Fruit fly (Drosophila melanogaster) whole organism, wandering third instar larva: Measurements from ENCODE around the gene RhoGAP5A.
A peak's percentile ranks its signal among the peaks of the same experiment; 100 is the strongest.

Experiments
- Abd-B ChIP-seq: fragments of >200 bp; optimal IDR thresholded peaks from 2 replicates; lab custom pipeline; 2017; ENCODE audit warnings: missing biosample characterization, missing genetic modification characterization
- CG32264 ChIP-seq: fragments of 200-800 bp; sonication (Bioruptor generic); optimal IDR thresholded peaks from 2 replicates; lab custom pipeline; 2016; ENCODE audit warnings: missing biosample characterization, missing genetic modification characterization
- CG9705 ChIP-seq: fragments of 200-800 bp; sonication (Bioruptor generic); optimal IDR thresholded peaks from 2 replicates; lab custom pipeline; 2018; ENCODE audit warnings: missing biosample characterization, mild to moderate bottlenecking, missing genetic modification characterization
- CrebA ChIP-seq: fragments of 200-800 bp; sonication (Bioruptor generic); optimal IDR thresholded peaks from 2 replicates; lab custom pipeline; 2016; ENCODE audit warnings: missing biosample characterization, mild to moderate bottlenecking, missing genetic modification characterization, borderline replicate concordance
- Dfd ChIP-seq: fragments of >200 bp; optimal IDR thresholded peaks from 2 replicates; lab custom pipeline; 2017; ENCODE audit warnings: missing biosample characterization, missing genetic modification characterization
- Dif ChIP-seq: fragments of 200-275, 200-300 bp; sonication (Bioruptor generic); optimal IDR thresholded peaks from 2 replicates; lab custom pipeline; 2018; ENCODE audit warnings: missing biosample characterization, missing genetic modification characterization; ENCODE audit not compliant: partially characterized antibody
- GATAd ChIP-seq: sonication (Bioruptor generic); optimal IDR thresholded peaks from 2 replicates; lab custom pipeline; 2016; ENCODE audit warnings: missing biosample characterization, missing genetic modification characterization
- HLH106 ChIP-seq: fragments of 200-800 bp; optimal IDR thresholded peaks from 3 replicates; lab custom pipeline; 2019; ENCODE audit warnings: missing biosample characterization, mild to moderate bottlenecking, missing genetic modification characterization, moderate library complexity
- Hnf4 ChIP-seq: fragments of 200-800 bp; sonication (Bioruptor generic); optimal IDR thresholded peaks from 2 replicates; lab custom pipeline; 2016; ENCODE audit warnings: missing biosample characterization, mild to moderate bottlenecking, missing genetic modification characterization
- Hr78 ChIP-seq: fragments of >200 bp; optimal IDR thresholded peaks from 2 replicates; lab custom pipeline; 2017; ENCODE audit warnings: missing biosample characterization, missing genetic modification characterization
- Hr83 ChIP-seq: fragments of 200-300 bp; sonication (Bioruptor generic); optimal IDR thresholded peaks from 2 replicates; lab custom pipeline; 2016; ENCODE audit warnings: missing biosample characterization, mild to moderate bottlenecking, missing genetic modification characterization, moderate library complexity; ENCODE audit not compliant: poor library complexity, severe bottlenecking
- Jra ChIP-seq: sonication (Bioruptor generic); optimal IDR thresholded peaks from 2 replicates; lab custom pipeline; 2016; ENCODE audit warnings: missing biosample characterization, missing genetic modification characterization
- Mio ChIP-seq: sonication (Bioruptor generic); optimal IDR thresholded peaks from 2 replicates; lab custom pipeline; 2016; ENCODE audit warnings: missing biosample characterization, missing genetic modification characterization
- Myc ChIP-seq: fragments of >200 bp; optimal IDR thresholded peaks from 2 replicates; lab custom pipeline; 2017
- N ChIP-seq: fragments of >200 bp; optimal IDR thresholded peaks from 2 replicates; lab custom pipeline; 2018; ENCODE audit warnings: missing biosample characterization, missing external identifiers, missing genetic modification characterization
- OdsH ChIP-seq: fragments of 200-800 bp; sonication (Bioruptor generic); optimal IDR thresholded peaks from 2 replicates; lab custom pipeline; 2016; ENCODE audit warnings: missing biosample characterization, mild to moderate bottlenecking, missing genetic modification characterization
- Rel ChIP-seq, 2 experiments: fragments of 200-800 bp; sonication (Bioruptor generic) in 1 of 2; optimal IDR thresholded peaks; 2 replicates in 1 of 2; 3 replicates in 1 of 2; lab custom pipeline; 2016 to 2019; ENCODE audit warnings: mild to moderate bottlenecking in 2 of 2, missing biosample characterization in 2 of 2, missing genetic modification characterization in 2 of 2, moderate library complexity in 1 of 2
- Sp1 ChIP-seq: fragments of 200-800 bp; sonication (Bioruptor generic); optimal IDR thresholded peaks from 3 replicates; lab custom pipeline; 2019; ENCODE audit warnings: missing biosample characterization, mild to moderate bottlenecking, missing genetic modification characterization, moderate library complexity
- Vsx2 ChIP-seq: fragments of 200-300, 225-300 bp; sonication (Bioruptor generic); optimal IDR thresholded peaks from 2 replicates; lab custom pipeline; 2018; ENCODE audit warnings: missing biosample characterization, missing genetic modification characterization; ENCODE audit not compliant: partially characterized antibody
- br ChIP-seq: fragments of 200-800 bp; sonication (Bioruptor generic); optimal IDR thresholded peaks from 2 replicates; lab custom pipeline; 2016; ENCODE audit warnings: missing biosample characterization, missing genetic modification characterization
- brk ChIP-seq: fragments of 200-800 bp; sonication (Bioruptor generic); optimal IDR thresholded peaks from 2 replicates; lab custom pipeline; 2016; ENCODE audit warnings: missing biosample characterization, mild to moderate bottlenecking, missing genetic modification characterization
- dl ChIP-seq, 2 experiments: fragments of 175-275, 200-275 bp in 1 of 2; fragments of 200-275 bp in 1 of 2; sonication (Bioruptor generic); optimal IDR thresholded peaks; lab custom pipeline; 2018; ENCODE audit warnings: mild to moderate bottlenecking in 2 of 2, missing biosample characterization in 2 of 2, missing genetic modification characterization in 2 of 2, moderate library complexity in 2 of 2; ENCODE audit not compliant: partially characterized antibody in 2 of 2, insufficient read depth in 1 of 2
- dmrt93B ChIP-seq: fragments of 200-800 bp; sonication (Bioruptor generic); optimal IDR thresholded peaks from 2 replicates; lab custom pipeline; 2018; ENCODE audit warnings: missing biosample characterization, mild to moderate bottlenecking, missing genetic modification characterization
- dsf ChIP-seq: sonication (Bioruptor generic); optimal IDR thresholded peaks from 2 replicates; lab custom pipeline; 2016; ENCODE audit warnings: missing biosample characterization, missing genetic modification characterization, borderline replicate concordance
- ey ChIP-seq: fragments of 200-800 bp; sonication (Bioruptor generic); optimal IDR thresholded peaks from 2 replicates; lab custom pipeline; 2016; ENCODE audit warnings: missing biosample characterization, missing genetic modification characterization
- foxo ChIP-seq, 2 experiments: fragments of 200-800 bp; sonication (Bioruptor generic); optimal IDR thresholded peaks; 2 replicates in 1 of 2; 3 replicates in 1 of 2; lab custom pipeline; 2016 to 2017; ENCODE audit warnings: missing biosample characterization in 2 of 2, missing genetic modification characterization in 2 of 2
- fru ChIP-seq: fragments of 200-800 bp; sonication (Bioruptor generic); optimal IDR thresholded peaks from 3 replicates; lab custom pipeline; 2016; ENCODE audit warnings: missing biosample characterization, mild to moderate bottlenecking, missing genetic modification characterization
- h ChIP-seq: fragments of 200-800 bp; sonication (Bioruptor generic); optimal IDR thresholded peaks from 3 replicates; lab custom pipeline; 2016; ENCODE audit warnings: missing biosample characterization, mild to moderate bottlenecking, missing genetic modification characterization
- jim ChIP-seq: fragments of 175-275, 200-325 bp; sonication (Bioruptor generic); optimal IDR thresholded peaks from 2 replicates; lab custom pipeline; 2016; ENCODE audit warnings: missing biosample characterization, mild to moderate bottlenecking, missing genetic modification characterization
- lola ChIP-seq: fragments of >200 bp; optimal IDR thresholded peaks from 2 replicates; lab custom pipeline; 2017; ENCODE audit warnings: missing biosample characterization, missing genetic modification characterization
- pan ChIP-seq: fragments of >200 bp; optimal IDR thresholded peaks from 2 replicates; lab custom pipeline; 2017
- psq ChIP-seq: fragments of 200-800 bp; sonication (Bioruptor generic); optimal IDR thresholded peaks from 3 replicates; lab custom pipeline; 2017; ENCODE audit warnings: missing biosample characterization, mild to moderate bottlenecking, missing genetic modification characterization, moderate library complexity
- rgr ChIP-seq: fragments of 200-800 bp; sonication (Bioruptor generic); optimal IDR thresholded peaks from 3 replicates; lab custom pipeline; 2016; ENCODE audit warnings: missing biosample characterization, mild to moderate bottlenecking, missing genetic modification characterization
- sage ChIP-seq: fragments of 200-800 bp; sonication (Bioruptor generic); optimal IDR thresholded peaks from 2 replicates; lab custom pipeline; 2016; ENCODE audit warnings: missing biosample characterization, mild to moderate bottlenecking, missing genetic modification characterization
- sv ChIP-seq: fragments of 200-800 bp; sonication (Bioruptor generic); optimal IDR thresholded peaks from 3 replicates; lab custom pipeline; 2016; ENCODE audit warnings: missing biosample characterization, missing genetic modification characterization
- tai ChIP-seq: sonication (Bioruptor generic); optimal IDR thresholded peaks from 2 replicates; lab custom pipeline; 2016; ENCODE audit warnings: missing biosample characterization, missing genetic modification characterization
- usp ChIP-seq: fragments of >200 bp; optimal IDR thresholded peaks from 2 replicates; lab custom pipeline; 2017; ENCODE audit warnings: missing biosample characterization, missing genetic modification characterization
- woc ChIP-seq: sonication (Bioruptor generic); optimal IDR thresholded peaks from 2 replicates; lab custom pipeline; 2016; ENCODE audit warnings: missing biosample characterization, mild to moderate bottlenecking, missing genetic modification characterization

RhoGAP5A gene

DNA sequence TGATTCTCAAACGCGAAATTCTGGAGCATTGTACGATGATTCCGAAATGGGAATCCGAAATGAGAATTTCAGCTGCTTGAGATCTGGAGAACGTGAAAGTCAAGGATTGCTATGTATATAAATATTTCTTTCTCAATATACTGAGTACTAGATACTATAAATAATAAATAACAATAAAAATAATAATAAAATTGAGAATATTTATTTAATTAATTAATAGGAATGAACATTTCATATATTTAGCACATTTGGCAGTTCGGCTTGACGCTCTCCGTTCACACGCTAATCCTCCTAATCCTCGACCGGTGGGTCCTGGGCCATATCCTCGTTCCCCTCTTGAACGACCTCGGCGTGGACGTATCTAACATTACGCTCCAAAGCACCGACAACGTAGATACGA is 4.2 kb downstream of the RhoGAP5A start, which contains the start of gene CG34435:
Gene CG34435 (minus strand): TSS at position 101 of the 400 bp plus-strand sequence.
- no peak for TF ChIP-seq Jra
- no peak for TF ChIP-seq Rel (GFP tag; optimal IDR thresholded peaks at IDR 0.05; lab: Kevin White, UChicago)
- TF ChIP-seq Rel (tag; optimal IDR thresholded peaks at IDR 0.05; lab: Kevin White, UChicago): no peak
- TF ChIP-seq OdsH: no peak
- no peak for TF ChIP-seq jim (GFP tag; lab: Kevin White, UChicago)
- TF ChIP-seq GATAd (GFP tag; lab: Kevin White, UChicago): no peak
- TF ChIP-seq h (GFP tag; lab: Kevin White, UChicago): no peak
- no peak for TF ChIP-seq Hr83 (GFP tag; lab: Kevin White, UChicago)
- TF ChIP-seq rgr (GFP tag; lab: Kevin White, UChicago): no peak
- no peak for TF ChIP-seq CG32264 (GFP tag; lab: Kevin White, UChicago)
- no peak for TF ChIP-seq pan (lab: Kevin White, UChicago)
- TF ChIP-seq lola: no peak
- no peak for TF ChIP-seq Dif
- TF ChIP-seq HLH106 (tag; lab: Kevin White, UChicago): no peak
- TF ChIP-seq Vsx2 (GFP tag; lab: Kevin White, UChicago): no peak

DNA sequence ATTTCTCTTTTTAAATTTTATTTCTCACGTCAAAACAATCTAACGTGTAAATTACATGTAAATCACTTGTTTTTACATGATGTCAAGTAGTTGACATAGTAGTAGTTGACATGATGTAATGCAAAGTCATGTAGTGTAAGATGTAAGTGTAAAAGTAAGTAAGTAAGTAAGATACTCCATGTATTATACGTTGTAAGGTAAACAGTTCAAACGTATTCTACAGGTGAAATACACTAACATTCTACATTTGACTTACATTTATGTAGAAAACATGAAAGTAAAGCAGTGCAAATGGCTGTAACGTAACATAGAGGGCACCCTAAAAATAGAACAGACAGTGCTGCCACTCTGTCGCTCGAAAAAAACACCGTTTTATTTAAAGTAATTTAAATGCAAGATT is 5.6 kb downstream of the RhoGAP5A start:
- TF ChIP-seq Dif (no peak), pan (lab: Kevin White, UChicago) (no peak), sv (no peak), dsf (GFP tag; lab: Kevin White, UChicago) (no peak), br (GFP tag; lab: Kevin White, UChicago) (no peak), usp (no peak), foxo (GFP tag; optimal IDR thresholded peaks at IDR 0.05; lab: Kevin White, UChicago) (no peak), jim (GFP tag; lab: Kevin White, UChicago) (no peak), Dfd (GFP tag; lab: Kevin White, UChicago) (no peak), CG9705 (GFP tag; lab: Kevin White, UChicago) (no peak), sage (no peak)

DNA sequence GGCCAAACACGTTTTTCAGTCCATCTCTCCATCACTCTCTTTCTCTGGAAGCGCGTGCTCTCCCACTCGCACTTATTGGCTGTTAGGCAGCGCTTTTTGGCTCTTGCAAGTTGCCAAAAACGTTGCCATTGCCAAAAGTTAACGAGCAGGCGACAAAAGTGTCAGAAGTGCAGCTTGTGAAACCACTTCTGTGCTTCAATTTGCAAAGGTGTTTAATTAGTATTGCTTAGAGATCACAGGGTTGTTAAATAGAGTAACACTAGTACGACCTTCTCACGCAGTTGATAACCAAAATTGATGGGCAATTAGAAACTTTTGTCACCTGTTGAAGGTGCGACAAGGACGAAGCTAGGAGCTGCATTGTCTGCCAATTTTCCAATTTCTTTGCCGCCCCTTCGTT is 10.1 kb downstream of the RhoGAP5A start:
- TF ChIP-seq N (no peak), Rel (GFP tag; optimal IDR thresholded peaks at IDR 0.05; lab: Kevin White, UChicago) (no peak), Rel (tag; optimal IDR thresholded peaks at IDR 0.05; lab: Kevin White, UChicago) (no peak), Jra (no peak), Hr78 (GFP tag; lab: Kevin White, UChicago) (no peak), HLH106 (tag; lab: Kevin White, UChicago) (peak; percentile 20), Dif (no peak), psq (GFP tag; lab: Kevin White, UChicago) (peak; percentile 27), woc (GFP tag; lab: Kevin White, UChicago) (no peak), CG32264 (GFP tag; lab: Kevin White, UChicago) (no peak), usp (no peak), sv (no peak), ey (peak; percentile 52), Vsx2 (GFP tag; lab: Kevin White, UChicago) (no peak), Mio (GFP tag; lab: Kevin White, UChicago) (no peak), brk (GFP tag; lab: Kevin White, UChicago) (no peak), Hnf4 (GFP tag; lab: Kevin White, UChicago) (no peak), jim (GFP tag; lab: Kevin White, UChicago) (no peak), lola (no peak), Hr83 (GFP tag; lab: Kevin White, UChicago) (no peak), rgr (GFP tag; lab: Kevin White, UChicago) (peak; percentile 53), fru (peak; percentile 49), dsf (GFP tag; lab: Kevin White, UChicago) (no peak), dmrt93B (peak; percentile 35), OdsH (peak; percentile 51), GATAd (GFP tag; lab: Kevin White, UChicago) (no peak), Abd-B (GFP tag; lab: Kevin White, UChicago) (no peak), Dfd (GFP tag; lab: Kevin White, UChicago) (no peak), tai (GFP tag; lab: Kevin White, UChicago) (no peak), br (GFP tag; lab: Kevin White, UChicago) (no peak), foxo (GFP tag; optimal IDR thresholded peaks at IDR 0.05; lab: Kevin White, UChicago) (peak in 1 of 2 experiments; percentile 67), Myc (lab: Kevin White, UChicago) (no peak), CG9705 (GFP tag; lab: Kevin White, UChicago) (no peak), dl (GFP tag; optimal IDR thresholded peaks at IDR 0.05; lab: Kevin White, UChicago; ENCODE audit: insufficient read depth in 1 of 2, partially characterized antibody in 2 of 2) (no peak), CrebA (GFP tag; lab: Kevin White, UChicago) (no peak), Sp1 (no peak), h (GFP tag; lab: Kevin White, UChicago) (peak; percentile 22), pan (lab: Kevin White, UChicago) (no peak), sage (no peak)
